Fruit fly (Drosophila melanogaster) whole organism, embryonic: ENCODE data around the gene IntS10.

Source experiments
- Atf3 ChIP-seq: fragments of 200-800 bp; sonication (Bioruptor generic); optimal IDR thresholded peaks from 3 replicates; lab custom pipeline; 2016; ENCODE audit warnings: missing biosample characterization, missing genetic modification characterization
- CG10209 ChIP-seq: fragments of 200-800 bp; sonication (Bioruptor generic); optimal IDR thresholded peaks from 3 replicates; lab custom pipeline; 2017; ENCODE audit warnings: missing biosample characterization, mild to moderate bottlenecking, missing genetic modification characterization, missing genetic modification reagents
- CG10565 ChIP-seq: fragments of 200-800 bp; sonication (Bioruptor generic); optimal IDR thresholded peaks from 3 replicates; lab custom pipeline; 2016; ENCODE audit warnings: missing biosample characterization, mild to moderate bottlenecking, missing genetic modification characterization
- CG11695 ChIP-seq: fragments of 200-800 bp; sonication (Bioruptor generic); IDR thresholded peaks from 3 replicates; pipeline ENCODE4 v1.3.6; 2022; ENCODE audit warnings: missing biosample characterization, missing genetic modification characterization
- CG11696 ChIP-seq: fragments of 200-800 bp; sonication (Bioruptor generic); IDR thresholded peaks from 2 replicates; pipeline ENCODE4 v1.3.6; 2022; ENCODE audit warnings: missing biosample characterization, missing genetic modification characterization
- CG12219 ChIP-seq: fragments of 200-800 bp; sonication (Bioruptor generic); optimal IDR thresholded peaks from 3 replicates; lab custom pipeline; 2018; ENCODE audit warnings: missing biosample characterization, mild to moderate bottlenecking, missing genetic modification characterization
- CG13123 ChIP-seq: fragments of 200-800 bp; sonication (Bioruptor generic); optimal IDR thresholded peaks from 2 replicates; lab custom pipeline; 2016; ENCODE audit warnings: missing biosample characterization, missing genetic modification characterization
- CG17612 ChIP-seq: fragments of 200-800 bp; sonication (Bioruptor generic); IDR thresholded peaks from 2 replicates; pipeline ENCODE4 v1.3.6; 2022; ENCODE audit warnings: missing biosample characterization, missing genetic modification characterization
- CG2199 ChIP-seq: fragments of 200-800 bp; sonication (Bioruptor generic); IDR thresholded peaks from 3 replicates; pipeline ENCODE4 v1.3.6; 2022; ENCODE audit warnings: missing biosample characterization, missing genetic modification characterization
- CG30020 ChIP-seq: fragments of 200-800 bp; optimal IDR thresholded peaks from 2 replicates; lab custom pipeline; 2019; ENCODE audit warnings: missing biosample characterization, mild to moderate bottlenecking, missing genetic modification characterization, moderate library complexity
- CG31224 ChIP-seq: fragments of 200-800 bp; sonication (Bioruptor generic); IDR thresholded peaks from 2 replicates; pipeline ENCODE4 v1.3.6; 2022; ENCODE audit warnings: missing biosample characterization, missing genetic modification characterization
- CG31365 ChIP-seq: fragments of 200-800 bp; sonication (Bioruptor generic); optimal IDR thresholded peaks from 2 replicates; lab custom pipeline; 2018; ENCODE audit warnings: missing biosample characterization, mild to moderate bottlenecking, missing genetic modification characterization
- CG3163 ChIP-seq: fragments of 200-800 bp; sonication (Bioruptor generic); optimal IDR thresholded peaks from 3 replicates; lab custom pipeline; 2016; ENCODE audit warnings: missing biosample characterization, missing genetic modification characterization
- CG34224 ChIP-seq: fragments of 200-800 bp; sonication (Bioruptor generic); IDR thresholded peaks from 3 replicates; pipeline ENCODE4 v1.3.6; 2022; ENCODE audit warnings: missing biosample characterization, missing genetic modification characterization; ENCODE audit not compliant: partially characterized antibody
- CG5180 ChIP-seq: fragments of 200-800 bp; sonication (Bioruptor generic); optimal IDR thresholded peaks from 3 replicates; lab custom pipeline; 2017; ENCODE audit warnings: missing biosample characterization, missing genetic modification characterization, mild to moderate bottlenecking, moderate library complexity, missing genetic modification reagents
- CG6813 ChIP-seq: fragments of 200-800 bp; sonication (Bioruptor generic); optimal IDR thresholded peaks from 2 replicates; lab custom pipeline; 2017; ENCODE audit warnings: missing biosample characterization, missing genetic modification characterization, mild to moderate bottlenecking, moderate library complexity, missing genetic modification reagents
- CG7987 ChIP-seq: fragments of 200-800 bp; sonication (Bioruptor generic); optimal IDR thresholded peaks from 2 replicates; lab custom pipeline; 2018; ENCODE audit warnings: missing biosample characterization, mild to moderate bottlenecking, missing genetic modification characterization, moderate library complexity
- CG8089 ChIP-seq: fragments of 200-800 bp; sonication (Bioruptor generic); optimal IDR thresholded peaks from 3 replicates; lab custom pipeline; 2016; ENCODE audit warnings: missing biosample characterization, missing genetic modification characterization
- CG8359 ChIP-seq: fragments of 200-800 bp; sonication (Bioruptor generic); optimal IDR thresholded peaks from 2 replicates; lab custom pipeline; 2017; ENCODE audit warnings: missing biosample characterization, mild to moderate bottlenecking, missing genetic modification characterization, borderline replicate concordance
- CG9437 ChIP-seq: fragments of 200-800 bp; sonication (Bioruptor generic); optimal IDR thresholded peaks from 2 replicates; lab custom pipeline; 2018; ENCODE audit warnings: missing biosample characterization, mild to moderate bottlenecking, missing genetic modification characterization
- CG9817 ChIP-seq: fragments of 200-800 bp; sonication (Bioruptor generic); optimal IDR thresholded peaks from 2 replicates; lab custom pipeline; 2018; ENCODE audit warnings: missing biosample characterization, mild to moderate bottlenecking, missing genetic modification characterization, moderate library complexity
- Dip3 ChIP-seq: fragments of 200-800 bp; sonication (Bioruptor generic); optimal IDR thresholded peaks from 3 replicates; lab custom pipeline; 2016; ENCODE audit warnings: missing biosample characterization, missing genetic modification characterization
- Doc2 ChIP-seq: fragments of 200-800 bp; sonication (Bioruptor generic); IDR thresholded peaks from 2 replicates; pipeline ENCODE4 v1.3.6; 2022; ENCODE audit warnings: missing biosample characterization, missing genetic modification characterization
- Doc3 ChIP-seq: fragments of 200-800 bp; sonication (Bioruptor generic); IDR thresholded peaks from 3 replicates; pipeline ENCODE4 v1.3.6; 2022; ENCODE audit warnings: missing biosample characterization, missing genetic modification characterization; ENCODE audit not compliant: partially characterized antibody
- H2.0 ChIP-seq: fragments of 200-800 bp; sonication (Bioruptor generic); IDR thresholded peaks from 2 replicates; pipeline ENCODE4 v1.3.6; 2022; ENCODE audit warnings: missing biosample characterization, missing genetic modification characterization
- HLH4C ChIP-seq: fragments of 200-800 bp; sonication (Bioruptor generic); IDR thresholded peaks from 3 replicates; pipeline ENCODE4 v1.3.6; 2022; ENCODE audit warnings: missing biosample characterization, missing genetic modification characterization; ENCODE audit not compliant: partially characterized antibody
- Hr3 ChIP-seq: fragments of 200-800 bp; sonication (Bioruptor generic); optimal IDR thresholded peaks from 3 replicates; lab custom pipeline; 2016; ENCODE audit warnings: missing biosample characterization, missing genetic modification characterization
- MESR4 ChIP-seq: fragments of 200-800 bp; sonication (Bioruptor generic); optimal IDR thresholded peaks from 2 replicates; lab custom pipeline; 2018; ENCODE audit warnings: missing biosample characterization, mild to moderate bottlenecking, missing genetic modification characterization, moderate library complexity
- NC2β ChIP-seq: fragments of 200-800 bp; sonication (Bioruptor generic); optimal IDR thresholded peaks from 2 replicates; lab custom pipeline; 2016; ENCODE audit warnings: missing biosample characterization, missing genetic modification characterization
- bsh ChIP-seq, 2 experiments: fragments of 200-800 bp; sonication (Bioruptor generic); optimal IDR thresholded peaks; 2 replicates each; lab custom pipeline; 2017 to 2018; ENCODE audit warnings: mild to moderate bottlenecking in 2 of 2, missing biosample characterization in 2 of 2, missing genetic modification characterization in 2 of 2, moderate library complexity in 1 of 2
- btn ChIP-seq: fragments of 200-800 bp; sonication (Bioruptor generic); optimal IDR thresholded peaks from 2 replicates; lab custom pipeline; 2016; ENCODE audit warnings: missing biosample characterization, missing genetic modification characterization
- caup ChIP-seq: fragments of 200-800 bp; sonication (Bioruptor generic); optimal IDR thresholded peaks from 3 replicates; lab custom pipeline; 2017; ENCODE audit warnings: missing biosample characterization, mild to moderate bottlenecking, missing genetic modification characterization, moderate library complexity; ENCODE audit not compliant: severe bottlenecking
- da ChIP-seq: fragments of 200-800 bp; sonication (Bioruptor generic); optimal IDR thresholded peaks from 2 replicates; lab custom pipeline; 2016; ENCODE audit warnings: missing biosample characterization, missing genetic modification characterization
- danr ChIP-seq: fragments of 200-800 bp; sonication (Bioruptor generic); IDR thresholded peaks from 2 replicates; pipeline ENCODE4 v1.3.6; 2022; ENCODE audit warnings: missing biosample characterization, missing genetic modification characterization
- disco-r ChIP-seq: fragments of 200-800 bp; sonication (Bioruptor generic); optimal IDR thresholded peaks from 2 replicates; lab custom pipeline; 2016; ENCODE audit warnings: missing biosample characterization, missing genetic modification characterization
- ftz-f1 ChIP-seq: fragments of 200-800 bp; sonication (Bioruptor generic); optimal IDR thresholded peaks from 2 replicates; lab custom pipeline; 2016; ENCODE audit warnings: missing biosample characterization, missing genetic modification characterization
- fu2 ChIP-seq: fragments of 200-800 bp; sonication (Bioruptor generic); optimal IDR thresholded peaks from 2 replicates; lab custom pipeline; 2016; ENCODE audit warnings: missing biosample characterization, missing genetic modification characterization
- hb ChIP-seq: fragments of 200-800 bp; sonication (Bioruptor generic); IDR thresholded peaks from 3 replicates; pipeline ENCODE4 v1.3.6; 2022; ENCODE audit warnings: missing biosample characterization, missing genetic modification characterization; ENCODE audit not compliant: partially characterized antibody
- hth ChIP-seq: fragments of >200 bp; optimal IDR thresholded peaks from 2 replicates; lab custom pipeline; 2017; ENCODE audit warnings: inconsistent platforms
- jing ChIP-seq: fragments of 200-800 bp; sonication (Bioruptor generic); optimal IDR thresholded peaks from 2 replicates; lab custom pipeline; 2018; ENCODE audit warnings: missing biosample characterization, mild to moderate bottlenecking, missing genetic modification characterization
- lbe ChIP-seq: fragments of 200-800 bp; sonication (Bioruptor generic); optimal IDR thresholded peaks from 2 replicates; lab custom pipeline; 2016; ENCODE audit warnings: missing biosample characterization, mild to moderate bottlenecking, missing genetic modification characterization
- lilli ChIP-seq: fragments of 200-800 bp; sonication (Bioruptor generic); optimal IDR thresholded peaks from 3 replicates; lab custom pipeline; 2016; ENCODE audit warnings: missing biosample characterization, missing genetic modification characterization
- lola ChIP-seq, 3 experiments: fragments of >200 bp in 2 of 3; fragments of 200-800 bp in 1 of 3; sonication (Bioruptor generic) in 1 of 3; optimal IDR thresholded peaks; 2 replicates each; lab custom pipeline; 2017 to 2019; ENCODE audit warnings: missing biosample characterization in 3 of 3, missing genetic modification characterization in 3 of 3, mild to moderate bottlenecking in 1 of 3, moderate library complexity in 1 of 3
- pnt ChIP-seq: fragments of 200-800 bp; sonication (Bioruptor generic); optimal IDR thresholded peaks from 3 replicates; lab custom pipeline; 2016; ENCODE audit warnings: missing biosample characterization, missing genetic modification characterization
- row ChIP-seq: fragments of 200-800 bp; sonication (Bioruptor generic); IDR thresholded peaks from 3 replicates; pipeline ENCODE4 v1.3.6; 2022; ENCODE audit warnings: missing biosample characterization, missing genetic modification characterization
- sisA ChIP-seq: fragments of 200-800 bp; sonication (Bioruptor generic); IDR thresholded peaks from 2 replicates; pipeline ENCODE4 v1.3.6; 2022; ENCODE audit warnings: missing biosample characterization, missing genetic modification characterization
- slp2 ChIP-seq: fragments of 200-800 bp; sonication (Bioruptor generic); optimal IDR thresholded peaks from 2 replicates; lab custom pipeline; 2016; ENCODE audit warnings: missing biosample characterization, missing genetic modification characterization
- unc-4 ChIP-seq: fragments of 200-800 bp; sonication (Bioruptor generic); IDR thresholded peaks from 2 replicates; pipeline ENCODE4 v1.3.6; 2022; ENCODE audit warnings: missing biosample characterization, missing genetic modification characterization; ENCODE audit not compliant: partially characterized antibody

Gene IntS10

dm6 chr3L:3765782-3766520 is 40.6 kb upstream of the IntS10 start (continued):
- TF ChIP-seq hth (lab: Kevin White, UChicago), result no peak
- TF ChIP-seq Doc3 (GFP tag; lab: Robert Waterston, UW), result no peak
- TF ChIP-seq CG9437 (GFP tag; lab: Kevin White, UChicago), result peak; percentile 74
- no peak for TF ChIP-seq Doc2 (GFP tag; lab: Robert Waterston, UW)
- peak; percentile 70 for TF ChIP-seq CG7987
- TF ChIP-seq CG13123, result no peak
- no peak for TF ChIP-seq HLH4C
- TF ChIP-seq lilli (GFP tag; lab: Kevin White, UChicago), result peak; percentile 65
- peak; percentile 46 for TF ChIP-seq CG6813 (GFP tag; lab: Kevin White, UChicago)
- TF ChIP-seq CG10209, result peak; percentile 75
- TF ChIP-seq CG17612, result no peak
- peak; percentile 19 for TF ChIP-seq CG8089 (GFP tag; lab: Kevin White, UChicago)
- no peak for TF ChIP-seq fu2 (GFP tag; lab: Kevin White, UChicago)
- TF ChIP-seq CG8359 (GFP tag; lab: Kevin White, UChicago), result no peak
- TF ChIP-seq btn (GFP tag; lab: Kevin White, UChicago), result no peak
- peak; percentile 42 for TF ChIP-seq CG11696 (GFP tag; lab: Robert Waterston, UW)
- peak; percentile 26 for TF ChIP-seq CG5180 (GFP tag; lab: Kevin White, UChicago)
- TF ChIP-seq MESR4 (GFP tag; lab: Kevin White, UChicago), result no peak
- TF ChIP-seq pnt (GFP tag; lab: Kevin White, UChicago), result no peak
- peak; percentile 46 for TF ChIP-seq danr (GFP tag; lab: Robert Waterston, UW)
- no peak for TF ChIP-seq Dip3
- no peak for TF ChIP-seq Atf3 (GFP tag; lab: Kevin White, UChicago)
- peak; percentile 69 for TF ChIP-seq Hr3 (GFP tag; lab: Kevin White, UChicago)
- peak; percentile 98 for TF ChIP-seq CG3163 (GFP tag; lab: Kevin White, UChicago)
- TF ChIP-seq CG31365, result peak; percentile 63
- TF ChIP-seq lbe (GFP tag; lab: Kevin White, UChicago), result no peak
- peak; percentile 65 to 87 for TF ChIP-seq bsh (GFP tag; optimal IDR thresholded peaks at IDR 0.05; lab: Kevin White, UChicago)
- peak; percentile 21; the same call in 1 of the 2 replicates for TF ChIP-seq CG31224
- peak; percentile 71; the same call in 2 of the 3 replicates for TF ChIP-seq CG11695 (GFP tag; lab: Robert Waterston, UW)
- TF ChIP-seq slp2, result no peak
- peak; percentile 27; the same call in 1 of the 3 replicates for TF ChIP-seq CG34224 (GFP tag; lab: Robert Waterston, UW)
- peak; percentile 43 for TF ChIP-seq CG12219
- TF ChIP-seq CG30020 (tag; lab: Kevin White, UChicago), result peak; percentile 30
- TF ChIP-seq ftz-f1 (GFP tag; lab: Kevin White, UChicago), result peak; percentile 7
- TF ChIP-seq CG2199 (GFP tag; lab: Robert Waterston, UW), result peak; percentile 64; the same call in 1 of the 3 replicates
- no peak for TF ChIP-seq hb
- peak; percentile 18 for TF ChIP-seq NC2β (GFP tag; lab: Kevin White, UChicago)
- TF ChIP-seq CG9817 (tag; lab: Kevin White, UChicago), result peak; percentile 79
- TF ChIP-seq lola (GFP tag; optimal IDR thresholded peaks at IDR 0.05; lab: Kevin White, UChicago), result peak in 1 of 3 experiments; percentile 61
- TF ChIP-seq row (GFP tag; lab: Robert Waterston, UW), result peak; percentile 89
- TF ChIP-seq da (GFP tag; lab: Kevin White, UChicago), result no peak
- peak; percentile 83; the same call in 1 of the 2 replicates for TF ChIP-seq sisA (GFP tag; lab: Robert Waterston, UW)
- no peak for TF ChIP-seq disco-r (GFP tag; lab: Kevin White, UChicago)
- TF ChIP-seq caup (GFP tag; lab: Kevin White, UChicago), result peak; percentile 58
- TF ChIP-seq jing (GFP tag; lab: Kevin White, UChicago), result peak; percentile 4
- TF ChIP-seq CG10565 (GFP tag; lab: Kevin White, UChicago), result no peak
- peak; percentile 75 for TF ChIP-seq H2.0
- peak; percentile 53 for TF ChIP-seq unc-4 (GFP tag; lab: Robert Waterston, UW)
